4 fruit fly cellular contexts compared by ENCODE assay signal in genomic region chr3R:31991786-31992185, dm6.
TF ChIP-seq lines count a peak whose summit lies in the region.

No protein-coding gene starts in this region.

- TF ChIP-seq CTCF in whole organism, embryonic (GFP tag; optimal IDR thresholded peaks at IDR 0.05; lab: Kevin White, UChicago): no peak

TF ChIP-seq in whole organism, embryonic, 481 proteins besides CTCF, POLR2A, EP300 and RAD21 (continues in another document):
- TF ChIP-seq CG6175 (GFP tag; IDR thresholded peaks at IDR 0.05; lab: Robert Waterston, UW): no peak
- no peak for TF ChIP-seq CG6689 (GFP tag; IDR thresholded peaks at IDR 0.05; lab: Robert Waterston, UW)
- TF ChIP-seq CG30403 (GFP tag; optimal IDR thresholded peaks at IDR 0.05; lab: Kevin White, UChicago): no peak
- peak; percentile 15 for TF ChIP-seq CG9437 (GFP tag; optimal IDR thresholded peaks at IDR 0.05; lab: Kevin White, UChicago)
- 0 out of 2 replicates have a peak, but pooled peaks have one; percentile 26 for TF ChIP-seq CG31441 (GFP tag; IDR thresholded peaks at IDR 0.05; lab: Robert Waterston, UW)
- TF ChIP-seq Doc3 (GFP tag; IDR thresholded peaks at IDR 0.05; lab: Robert Waterston, UW; ENCODE audit: partially characterized antibody): no peak
- TF ChIP-seq dysf (GFP tag; IDR thresholded peaks at IDR 0.05; lab: Robert Waterston, UW): 0 out of 3 replicates have a peak, but pooled peaks have one; percentile 18
- TF ChIP-seq NFAT (GFP tag; IDR thresholded peaks at IDR 0.05; lab: Robert Waterston, UW): no peak
- TF ChIP-seq CG17328 (GFP tag; IDR thresholded peaks at IDR 0.05; lab: Robert Waterston, UW): no peak
- no peak for TF ChIP-seq CG14441 (GFP tag; IDR thresholded peaks at IDR 0.05; lab: Robert Waterston, UW)
- TF ChIP-seq gcm2 (GFP tag; optimal IDR thresholded peaks at IDR 0.05; lab: Kevin White, UChicago): no peak
- TF ChIP-seq gce (GFP tag; IDR thresholded peaks at IDR 0.05; lab: Robert Waterston, UW): no peak
- TF ChIP-seq CG11560 (tag; IDR thresholded peaks at IDR 0.05; lab: Robert Waterston, UW): no peak
- no peak for TF ChIP-seq CG18011 (GFP tag; optimal IDR thresholded peaks at IDR 0.05; lab: Kevin White, UChicago)
- TF ChIP-seq H2.0 (GFP tag; IDR thresholded peaks at IDR 0.05; lab: Robert Waterston, UW): no peak
- no peak for TF ChIP-seq sna (GFP tag; IDR thresholded peaks at IDR 0.05; lab: Robert Waterston, UW; ENCODE audit: partially characterized antibody)
- no peak for TF ChIP-seq sob (GFP tag; IDR thresholded peaks at IDR 0.05; lab: Robert Waterston, UW)
- TF ChIP-seq run (tag; optimal IDR thresholded peaks at IDR 0.05; lab: Kevin White, UChicago): no peak
- TF ChIP-seq jigr1 (GFP tag; IDR thresholded peaks at IDR 0.05; lab: Robert Waterston, UW): no peak
- TF ChIP-seq otp (GFP tag; IDR thresholded peaks at IDR 0.05; lab: Robert Waterston, UW): no peak
- peak; percentile 28 for TF ChIP-seq CG18262 (tag; optimal IDR thresholded peaks at IDR 0.05; lab: Kevin White, UChicago)
- no peak for TF ChIP-seq CG7786 (GFP tag; optimal IDR thresholded peaks at IDR 0.05; lab: Kevin White, UChicago)
- no peak for TF ChIP-seq Opbp (GFP tag; IDR thresholded peaks at IDR 0.05; lab: Robert Waterston, UW; ENCODE audit: partially characterized antibody)

TF ChIP-seq in whole organism, prepupa, 60 proteins besides CTCF, POLR2A, EP300 and RAD21 (continues in another document):
- peak; percentile 94 for TF ChIP-seq Eip78C (GFP tag; lab: Kevin White, UChicago)
- peak; percentile 62 for TF ChIP-seq net (GFP tag; optimal IDR thresholded peaks at IDR 0.05; lab: Kevin White, UChicago)
- TF ChIP-seq CG31627 (GFP tag; optimal IDR thresholded peaks at IDR 0.05; lab: Kevin White, UChicago): peak; percentile 34
- TF ChIP-seq Sox102F (GFP tag; optimal IDR thresholded peaks at IDR 0.05; lab: Kevin White, UChicago): peak; percentile 45
- no peak for TF ChIP-seq Gug (GFP tag; IDR thresholded peaks at IDR 0.05; lab: Robert Waterston, UW)
- no peak for TF ChIP-seq Eip93F (GFP tag; optimal IDR thresholded peaks at IDR 0.05; lab: Kevin White, UChicago)
- peak; percentile 26 for TF ChIP-seq Hr4 (GFP tag; optimal IDR thresholded peaks at IDR 0.05; lab: Kevin White, UChicago)
- TF ChIP-seq lz (GFP tag; optimal IDR thresholded peaks at IDR 0.05; lab: Kevin White, UChicago): peak; percentile 45
- TF ChIP-seq CG10669 (GFP tag; optimal IDR thresholded peaks at IDR 0.05; lab: Kevin White, UChicago): peak; percentile 48
- peak in 1 of 2 experiments; percentile 46 for TF ChIP-seq salr (GFP tag; optimal IDR thresholded peaks at IDR 0.05; lab: Kevin White, UChicago)
- TF ChIP-seq CG6792 (GFP tag; optimal IDR thresholded peaks at IDR 0.05; lab: Kevin White, UChicago): peak; percentile 73
- TF ChIP-seq CG6276 (GFP tag; optimal IDR thresholded peaks at IDR 0.05; lab: Kevin White, UChicago): no peak
- TF ChIP-seq svp (GFP tag; lab: Kevin White, UChicago): peak; percentile 72
- TF ChIP-seq CG1621 (tag; optimal IDR thresholded peaks at IDR 0.05; lab: Kevin White, UChicago): peak; percentile 48
- peak; percentile 67 for TF ChIP-seq CG10631 (GFP tag; optimal IDR thresholded peaks at IDR 0.05; lab: Kevin White, UChicago)
- TF ChIP-seq CG11762 (GFP tag; optimal IDR thresholded peaks at IDR 0.05; lab: Kevin White, UChicago; ENCODE audit: insufficient read depth): peak; percentile 42
- peak; percentile 74 for TF ChIP-seq dsx (GFP tag; optimal IDR thresholded peaks at IDR 0.05; lab: Kevin White, UChicago; ENCODE audit: poor library complexity, severe bottlenecking)
- TF ChIP-seq Blimp-1 (GFP tag; optimal IDR thresholded peaks at IDR 0.05; lab: Kevin White, UChicago): peak; percentile 0
- no peak for TF ChIP-seq CG11294 (GFP tag; IDR thresholded peaks at IDR 0.05; lab: Robert Waterston, UW)
- TF ChIP-seq Smox (GFP tag; optimal IDR thresholded peaks at IDR 0.05; lab: Kevin White, UChicago): peak; percentile 55
- TF ChIP-seq acj6 (GFP tag; optimal IDR thresholded peaks at IDR 0.05; lab: Kevin White, UChicago): peak; percentile 53
- TF ChIP-seq CG3032 (tag; optimal IDR thresholded peaks at IDR 0.05; lab: Kevin White, UChicago): peak; percentile 67
- peak; percentile 17 for TF ChIP-seq CG4318 (GFP tag; optimal IDR thresholded peaks at IDR 0.05; lab: Kevin White, UChicago)

TF ChIP-seq in whole organism, pupa, 21 proteins besides CTCF, POLR2A, EP300 and RAD21:
- TF ChIP-seq CG9948 (tag; optimal IDR thresholded peaks at IDR 0.05; lab: Kevin White, UChicago) (peak; percentile 61), fd96Ca (GFP tag; IDR thresholded peaks at IDR 0.05; lab: Robert Waterston, UW) (no peak), CG10348 (GFP tag; IDR thresholded peaks at IDR 0.05; lab: Robert Waterston, UW) (no peak), rn (GFP tag; IDR thresholded peaks at IDR 0.05; lab: Robert Waterston, UW) (no peak), CG8301 (tag; optimal IDR thresholded peaks at IDR 0.05; lab: Kevin White, UChicago) (peak; percentile 31), CG13204 (GFP tag; optimal IDR thresholded peaks at IDR 0.05; lab: Kevin White, UChicago) (peak; percentile 66), D1 (tag; optimal IDR thresholded peaks at IDR 0.05; lab: Kevin White, UChicago) (no peak), gl (tag; optimal IDR thresholded peaks at IDR 0.05; lab: Kevin White, UChicago) (no peak), CG14655 (GFP tag; optimal IDR thresholded peaks at IDR 0.05; lab: Kevin White, UChicago) (peak; percentile 64), EcR (GFP tag; optimal IDR thresholded peaks at IDR 0.05; lab: Kevin White, UChicago) (peak; percentile 23), CG8159 (tag; optimal IDR thresholded peaks at IDR 0.05; lab: Kevin White, UChicago) (peak; percentile 76), CG32121 (GFP tag; IDR thresholded peaks at IDR 0.05; lab: Robert Waterston, UW) (no peak), CG12605 (GFP tag; IDR thresholded peaks at IDR 0.05; lab: Robert Waterston, UW) (no peak), CG15710 (tag; optimal IDR thresholded peaks at IDR 0.05; lab: Kevin White, UChicago) (peak; percentile 77), CG17806 (tag; optimal IDR thresholded peaks at IDR 0.05; lab: Kevin White, UChicago) (peak; percentile 64), Pif1A (GFP tag; optimal IDR thresholded peaks at IDR 0.05; lab: Kevin White, UChicago) (peak; percentile 34), CG34367 (tag; optimal IDR thresholded peaks at IDR 0.05; lab: Kevin White, UChicago) (peak; percentile 47), Snoo (tag; optimal IDR thresholded peaks at IDR 0.05; lab: Kevin White, UChicago) (peak; percentile 61), Ets98B (GFP tag; IDR thresholded peaks at IDR 0.05; lab: Robert Waterston, UW) (no peak), CG4496 (GFP tag; IDR thresholded peaks at IDR 0.05; lab: Robert Waterston, UW) (no peak), Pif1B (GFP tag; optimal IDR thresholded peaks at IDR 0.05; lab: Kevin White, UChicago) (peak; percentile 67)

TF ChIP-seq in whole organism, wandering third instar larva, 38 proteins besides CTCF, POLR2A, EP300 and RAD21 (continues in another document):
- no peak for TF ChIP-seq br (GFP tag; optimal IDR thresholded peaks at IDR 0.05; lab: Kevin White, UChicago)
- no peak for TF ChIP-seq CG32264 (GFP tag; optimal IDR thresholded peaks at IDR 0.05; lab: Kevin White, UChicago)
- no peak for TF ChIP-seq Dif (GFP tag; optimal IDR thresholded peaks at IDR 0.05; lab: Kevin White, UChicago; ENCODE audit: partially characterized antibody)
- no peak for TF ChIP-seq Rel (GFP tag; optimal IDR thresholded peaks at IDR 0.05; lab: Kevin White, UChicago)
- no peak for TF ChIP-seq Rel (tag; optimal IDR thresholded peaks at IDR 0.05; lab: Kevin White, UChicago)
- no peak for TF ChIP-seq usp (GFP tag; optimal IDR thresholded peaks at IDR 0.05; lab: Kevin White, UChicago)
- no peak for TF ChIP-seq Hr83 (GFP tag; optimal IDR thresholded peaks at IDR 0.05; lab: Kevin White, UChicago; ENCODE audit: poor library complexity, severe bottlenecking)
- no peak for TF ChIP-seq Dfd (GFP tag; optimal IDR thresholded peaks at IDR 0.05; lab: Kevin White, UChicago)
- TF ChIP-seq sage (GFP tag; optimal IDR thresholded peaks at IDR 0.05; lab: Kevin White, UChicago): no peak
- peak; percentile 46 for TF ChIP-seq h (GFP tag; optimal IDR thresholded peaks at IDR 0.05; lab: Kevin White, UChicago)
- TF ChIP-seq sv (GFP tag; optimal IDR thresholded peaks at IDR 0.05; lab: Kevin White, UChicago): no peak
- TF ChIP-seq CG9705 (GFP tag; optimal IDR thresholded peaks at IDR 0.05; lab: Kevin White, UChicago): no peak
- TF ChIP-seq fru (GFP tag; optimal IDR thresholded peaks at IDR 0.05; lab: Kevin White, UChicago): peak; percentile 29
- no peak for TF ChIP-seq Jra (GFP tag; optimal IDR thresholded peaks at IDR 0.05; lab: Kevin White, UChicago)
- TF ChIP-seq lola (GFP tag; optimal IDR thresholded peaks at IDR 0.05; lab: Kevin White, UChicago): no peak
- peak; percentile 8 for TF ChIP-seq dmrt93B (GFP tag; optimal IDR thresholded peaks at IDR 0.05; lab: Kevin White, UChicago)
- TF ChIP-seq CrebA (GFP tag; optimal IDR thresholded peaks at IDR 0.05; lab: Kevin White, UChicago; ENCODE audit: borderline replicate concordance): no peak
- no peak for TF ChIP-seq Myc (optimal IDR thresholded peaks at IDR 0.05; lab: Kevin White, UChicago)
- TF ChIP-seq Mio (GFP tag; optimal IDR thresholded peaks at IDR 0.05; lab: Kevin White, UChicago): no peak
- TF ChIP-seq Sp1 (GFP tag; optimal IDR thresholded peaks at IDR 0.05; lab: Kevin White, UChicago): peak; percentile 40
- TF ChIP-seq pan (optimal IDR thresholded peaks at IDR 0.05; lab: Kevin White, UChicago): no peak
- peak; percentile 46 for TF ChIP-seq HLH106 (tag; optimal IDR thresholded peaks at IDR 0.05; lab: Kevin White, UChicago)
- TF ChIP-seq jim (GFP tag; optimal IDR thresholded peaks at IDR 0.05; lab: Kevin White, UChicago): no peak
- TF ChIP-seq Abd-B (GFP tag; optimal IDR thresholded peaks at IDR 0.05; lab: Kevin White, UChicago): no peak
- peak; percentile 16 for TF ChIP-seq rgr (GFP tag; optimal IDR thresholded peaks at IDR 0.05; lab: Kevin White, UChicago)
- no peak for TF ChIP-seq dsf (GFP tag; optimal IDR thresholded peaks at IDR 0.05; lab: Kevin White, UChicago; ENCODE audit: borderline replicate concordance)
- no peak for TF ChIP-seq Hnf4 (GFP tag; optimal IDR thresholded peaks at IDR 0.05; lab: Kevin White, UChicago)
- TF ChIP-seq tai (GFP tag; optimal IDR thresholded peaks at IDR 0.05; lab: Kevin White, UChicago): no peak
- TF ChIP-seq foxo (GFP tag; optimal IDR thresholded peaks at IDR 0.05; lab: Kevin White, UChicago): peak in 1 of 2 experiments; percentile 42
- peak; percentile 20 for TF ChIP-seq psq (GFP tag; optimal IDR thresholded peaks at IDR 0.05; lab: Kevin White, UChicago)
- no peak for TF ChIP-seq woc (GFP tag; optimal IDR thresholded peaks at IDR 0.05; lab: Kevin White, UChicago)
- no peak for TF ChIP-seq Hr78 (GFP tag; optimal IDR thresholded peaks at IDR 0.05; lab: Kevin White, UChicago)
- TF ChIP-seq brk (GFP tag; optimal IDR thresholded peaks at IDR 0.05; lab: Kevin White, UChicago): no peak
- TF ChIP-seq Vsx2 (GFP tag; optimal IDR thresholded peaks at IDR 0.05; lab: Kevin White, UChicago; ENCODE audit: partially characterized antibody): no peak
- TF ChIP-seq ey (GFP tag; optimal IDR thresholded peaks at IDR 0.05; lab: Kevin White, UChicago): no peak

Comparison
In these comparisons a context has a peak if more than half of its experiments do, and no peak if none do; other contexts are left out.
1. Of the 7 proteins assayed by ChIP-seq in both whole organism, embryonic and whole organism, prepupa: peak only in whole organism, embryonic: none; only in whole organism, prepupa: CG16779, CG6854, Hr39 and Sox102F; in both: Blimp-1; in neither: 2.